Fruit fly (Drosophila melanogaster) whole organism, embryonic: ENCODE results near the gene Prim2.

Source experiments
- B-H1 ChIP-seq: fragments of 200-800 bp; sonication (Bioruptor generic); IDR thresholded peaks from 3 replicates; pipeline ENCODE4 v1.3.6; 2022; ENCODE audit warnings: missing biosample characterization, missing genetic modification characterization
- CG1024 ChIP-seq: fragments of 200-800 bp; sonication (Bioruptor generic); IDR thresholded peaks from 2 replicates; pipeline ENCODE4 v1.3.6; 2022; ENCODE audit warnings: missing biosample characterization, missing genetic modification characterization
- CG12236 ChIP-seq: fragments of 200-800 bp; sonication (Bioruptor generic); optimal IDR thresholded peaks from 2 replicates; lab custom pipeline; 2016; ENCODE audit warnings: missing biosample characterization, missing genetic modification characterization
- CG1233 ChIP-seq: fragments of 200-800 bp; sonication (Bioruptor generic); optimal IDR thresholded peaks from 4 replicates; lab custom pipeline; 2018; ENCODE audit warnings: missing biosample characterization, mild to moderate bottlenecking, missing genetic modification characterization
- CG13894 ChIP-seq: fragments of 200-800 bp; sonication (Bioruptor generic); optimal IDR thresholded peaks from 3 replicates; lab custom pipeline; 2018; ENCODE audit warnings: missing biosample characterization, mild to moderate bottlenecking, missing genetic modification characterization, moderate library complexity
- CG15696 ChIP-seq: fragments of 200-800 bp; sonication (Bioruptor generic); optimal IDR thresholded peaks from 2 replicates; lab custom pipeline; 2019; ENCODE audit warnings: missing biosample characterization, mild to moderate bottlenecking, missing genetic modification characterization, moderate library complexity
- CG16779 ChIP-seq: fragments of 200-800 bp; sonication (Bioruptor generic); IDR thresholded peaks from 2 replicates; pipeline ENCODE4 v1.3.6; 2022; ENCODE audit warnings: missing biosample characterization, missing genetic modification characterization
- CG1792 ChIP-seq: fragments of 200-800 bp; sonication (Bioruptor generic); optimal IDR thresholded peaks from 2 replicates; lab custom pipeline; 2016; ENCODE audit warnings: missing biosample characterization, missing genetic modification characterization
- CG18262 ChIP-seq: fragments of 200-800 bp; optimal IDR thresholded peaks from 3 replicates; lab custom pipeline; 2019; ENCODE audit warnings: missing biosample characterization, mild to moderate bottlenecking, missing genetic modification characterization, moderate library complexity
- CG2129 ChIP-seq: fragments of 200-800 bp; sonication (Bioruptor generic); IDR thresholded peaks from 2 replicates; pipeline ENCODE4 v1.3.6; 2022; ENCODE audit warnings: missing biosample characterization, missing genetic modification characterization; ENCODE audit not compliant: partially characterized antibody
- CG2678 ChIP-seq: fragments of 200-800 bp; sonication (Bioruptor generic); optimal IDR thresholded peaks from 3 replicates; lab custom pipeline; 2019; ENCODE audit warnings: missing biosample characterization, mild to moderate bottlenecking, missing genetic modification characterization, moderate library complexity
- CG31224 ChIP-seq: fragments of 200-800 bp; sonication (Bioruptor generic); IDR thresholded peaks from 2 replicates; pipeline ENCODE4 v1.3.6; 2022; ENCODE audit warnings: missing biosample characterization, missing genetic modification characterization
- CG31388 ChIP-seq: fragments of 200-800 bp; sonication (Bioruptor generic); optimal IDR thresholded peaks from 2 replicates; lab custom pipeline; 2016; ENCODE audit warnings: missing biosample characterization, missing genetic modification characterization
- CG32532 ChIP-seq: fragments of 200-800 bp; sonication (Bioruptor generic); IDR thresholded peaks from 2 replicates; pipeline ENCODE4 v1.3.6; 2022; ENCODE audit warnings: missing biosample characterization, missing genetic modification characterization
- CG33213 ChIP-seq: fragments of 200-800 bp; sonication (Bioruptor generic); optimal IDR thresholded peaks from 3 replicates; lab custom pipeline; 2016; ENCODE audit warnings: missing biosample characterization, missing genetic modification characterization
- CG42726 ChIP-seq: fragments of 200-800 bp; sonication (Bioruptor generic); IDR thresholded peaks from 2 replicates; pipeline ENCODE4 v1.3.6; 2022; ENCODE audit warnings: missing biosample characterization, missing genetic modification characterization; ENCODE audit not compliant: partially characterized antibody
- CG4360 ChIP-seq: fragments of 200-800 bp; sonication (Bioruptor generic); IDR thresholded peaks from 2 replicates; pipeline ENCODE4 v1.3.6; 2022; ENCODE audit warnings: missing biosample characterization, missing genetic modification characterization
- CG4820 ChIP-seq: fragments of 200-800 bp; sonication (Bioruptor generic); optimal IDR thresholded peaks from 3 replicates; lab custom pipeline; 2016; ENCODE audit warnings: missing biosample characterization, missing genetic modification characterization
- CG6813 ChIP-seq: fragments of 200-800 bp; sonication (Bioruptor generic); optimal IDR thresholded peaks from 2 replicates; lab custom pipeline; 2017; ENCODE audit warnings: missing biosample characterization, missing genetic modification characterization, mild to moderate bottlenecking, moderate library complexity, missing genetic modification reagents
- CG8765 ChIP-seq: fragments of 200-800 bp; sonication (Bioruptor generic); IDR thresholded peaks from 2 replicates; pipeline ENCODE4 v1.3.6; 2022; ENCODE audit warnings: missing biosample characterization, missing genetic modification characterization
- CG9797 ChIP-seq: fragments of 200-800 bp; sonication (Bioruptor generic); optimal IDR thresholded peaks from 3 replicates; lab custom pipeline; 2018; ENCODE audit warnings: missing biosample characterization, mild to moderate bottlenecking, missing genetic modification characterization
- CrebB ChIP-seq: fragments of 200-800 bp; sonication (Bioruptor generic); optimal IDR thresholded peaks from 3 replicates; lab custom pipeline; 2018; ENCODE audit warnings: missing biosample characterization, mild to moderate bottlenecking, missing genetic modification characterization
- D19A ChIP-seq: fragments of 200-800 bp; optimal IDR thresholded peaks from 3 replicates; lab custom pipeline; 2019; ENCODE audit warnings: missing biosample characterization, mild to moderate bottlenecking, missing genetic modification characterization, moderate library complexity
- Drgx ChIP-seq: fragments of 200-800 bp; sonication (Bioruptor generic); IDR thresholded peaks from 2 replicates; pipeline ENCODE4 v1.3.6; 2022; ENCODE audit warnings: missing biosample characterization, missing genetic modification characterization
- Ets97D ChIP-seq: fragments of 200-800 bp; sonication (Bioruptor generic); optimal IDR thresholded peaks from 3 replicates; lab custom pipeline; 2016; ENCODE audit warnings: missing biosample characterization, missing genetic modification characterization
- H15 ChIP-seq: fragments of 200-800 bp; sonication (Bioruptor generic); IDR thresholded peaks from 3 replicates; pipeline ENCODE4 v1.3.6; 2022; ENCODE audit warnings: missing biosample characterization, missing genetic modification characterization
- HmgZ ChIP-seq: fragments of 200-800 bp; sonication (Bioruptor generic); optimal IDR thresholded peaks from 2 replicates; lab custom pipeline; 2018; ENCODE audit warnings: missing biosample characterization, mild to moderate bottlenecking, missing genetic modification characterization
- Hmx ChIP-seq: fragments of 200-800 bp; sonication (Bioruptor generic); optimal IDR thresholded peaks from 2 replicates; lab custom pipeline; 2016; ENCODE audit warnings: missing biosample characterization, missing genetic modification characterization
- Med ChIP-seq: fragments of 200-800 bp; sonication (Bioruptor generic); peaks from one replicate; lab custom pipeline; 2016; ENCODE audit warnings: missing biosample characterization, missing genetic modification characterization, mild to moderate bottlenecking, inconsistent platforms, moderate library complexity
- Nf-YC ChIP-seq: fragments of 200-800 bp; optimal IDR thresholded peaks from 3 replicates; lab custom pipeline; 2019; ENCODE audit warnings: missing biosample characterization, mild to moderate bottlenecking, missing genetic modification characterization, moderate library complexity
- Optix ChIP-seq: fragments of 200-800 bp; sonication (Bioruptor generic); IDR thresholded peaks from 3 replicates; pipeline ENCODE4 v1.3.6; 2022; ENCODE audit warnings: missing biosample characterization, missing genetic modification characterization
- Tbp ChIP-seq: fragments of >200 bp; optimal IDR thresholded peaks from 2 replicates; lab custom pipeline; 2018; ENCODE audit warnings: missing biosample characterization, missing genetic modification characterization
- chm ChIP-seq: fragments of 200-800 bp; sonication (Bioruptor generic); IDR thresholded peaks from 2 replicates; pipeline ENCODE4 v1.3.6; 2022; ENCODE audit warnings: missing biosample characterization, missing genetic modification characterization
- crp ChIP-seq, 2 experiments: fragments of 200-800 bp; sonication (Bioruptor generic); optimal IDR thresholded peaks; 2 replicates in 1 of 2; 3 replicates in 1 of 2; lab custom pipeline; 2017; ENCODE audit warnings: missing biosample characterization in 2 of 2, missing genetic modification characterization in 2 of 2, mild to moderate bottlenecking in 1 of 2, moderate library complexity in 1 of 2
- dan ChIP-seq: fragments of 200-800 bp; sonication (Bioruptor generic); IDR thresholded peaks from 2 replicates; pipeline ENCODE4 v1.3.6; 2022; ENCODE audit warnings: missing biosample characterization, missing genetic modification characterization
- esg ChIP-seq: fragments of 200-800 bp; sonication (Bioruptor generic); conservative IDR thresholded peaks from 2 replicates; pipeline ENCODE4 v1.3.6; 2022; ENCODE audit warnings: missing biosample characterization, missing genetic modification characterization
- fru ChIP-seq: fragments of >200 bp; optimal IDR thresholded peaks from 2 replicates; lab custom pipeline; 2017
- ftz-f1 ChIP-seq: fragments of 200-800 bp; sonication (Bioruptor generic); optimal IDR thresholded peaks from 2 replicates; lab custom pipeline; 2016; ENCODE audit warnings: missing biosample characterization, missing genetic modification characterization
- hkb ChIP-seq, 2 experiments: fragments of 200-800 bp in 1 of 2; fragments of >200 bp in 1 of 2; sonication (Bioruptor generic) in 1 of 2; IDR thresholded peaks in 1 of 2; optimal IDR thresholded peaks in 1 of 2; 2 replicates each; pipeline versions ENCODE4 v1.3.6 to Lab custom; 2017 to 2022; ENCODE audit warnings: missing biosample characterization in 1 of 2, missing genetic modification characterization in 1 of 2
- lmd ChIP-seq: fragments of 200-800 bp; sonication (Bioruptor generic); IDR thresholded peaks from 2 replicates; pipeline ENCODE4 v1.3.6; 2022; ENCODE audit warnings: missing biosample characterization, missing genetic modification characterization
- lov ChIP-seq, 2 experiments: fragments of 200-800 bp in 1 of 2; fragments of >200 bp in 1 of 2; sonication (Bioruptor generic) in 1 of 2; IDR thresholded peaks in 1 of 2; optimal IDR thresholded peaks in 1 of 2; 2 replicates in 1 of 2; 3 replicates in 1 of 2; pipeline versions ENCODE4 v1.3.6 to Lab custom; 2017 to 2022; ENCODE audit warnings: missing biosample characterization in 1 of 2, missing genetic modification characterization in 1 of 2
- oc ChIP-seq: fragments of 200-800 bp; sonication (Bioruptor generic); optimal IDR thresholded peaks from 2 replicates; lab custom pipeline; 2018; ENCODE audit warnings: missing biosample characterization, mild to moderate bottlenecking, missing genetic modification characterization, moderate library complexity
- psq ChIP-seq: fragments of 200-800 bp; sonication (Bioruptor generic); optimal IDR thresholded peaks from 2 replicates; lab custom pipeline; 2017; ENCODE audit warnings: missing biosample characterization, missing genetic modification characterization
- pzg ChIP-seq: fragments of 200-800 bp; sonication (Bioruptor generic); optimal IDR thresholded peaks from 3 replicates; lab custom pipeline; 2018; ENCODE audit warnings: missing biosample characterization, mild to moderate bottlenecking, missing genetic modification characterization, moderate library complexity
- sr ChIP-seq: fragments of 200-800 bp; sonication (Bioruptor generic); IDR thresholded peaks from 3 replicates; pipeline ENCODE4 v1.3.6; 2022; ENCODE audit warnings: missing biosample characterization, missing genetic modification characterization
- toy ChIP-seq: fragments of 200-800 bp; sonication (Bioruptor generic); IDR thresholded peaks from 2 replicates; pipeline ENCODE4 v1.3.6; 2022; ENCODE audit warnings: missing biosample characterization, missing genetic modification characterization
- usp ChIP-seq: fragments of >200 bp; optimal IDR thresholded peaks from 2 replicates; lab custom pipeline; 2017; ENCODE audit warnings: missing biosample characterization, missing genetic modification characterization
- zen2 ChIP-seq: fragments of 200-800 bp; sonication (Bioruptor generic); IDR thresholded peaks from 3 replicates; pipeline ENCODE4 v1.3.6; 2022; ENCODE audit warnings: missing biosample characterization, missing genetic modification characterization; ENCODE audit not compliant: partially characterized antibody

Gene Prim2

dm6 chr3L:20396047-20396446 lies 34.7 kb upstream of the Prim2 start (continued):
- TF ChIP-seq CG42726 (GFP tag; lab: Robert Waterston, UW) = no peak
- no peak for TF ChIP-seq HmgZ (tag; lab: Kevin White, UChicago)
- TF ChIP-seq H15 (GFP tag; lab: Robert Waterston, UW) = no peak
- no peak for TF ChIP-seq CG9797 (GFP tag; lab: Kevin White, UChicago)
- TF ChIP-seq Tbp (GFP tag; lab: Kevin White, UChicago) = no peak
- TF ChIP-seq Hmx = peak; percentile 44
- peak; percentile 31 for TF ChIP-seq CG6813 (GFP tag; lab: Kevin White, UChicago)
- TF ChIP-seq CG31224 (GFP tag; lab: Robert Waterston, UW) = no peak

dm6 chr3L:20395257-20395909 lies 34.0 kb upstream of the Prim2 start:
- TF ChIP-seq pzg (GFP tag; lab: Kevin White, UChicago) (no peak), zen2 (GFP tag; lab: Robert Waterston, UW) (no peak), CG32532 (GFP tag; lab: Robert Waterston, UW) (peak; percentile 69), CG2129 (no peak), Optix (GFP tag; lab: Robert Waterston, UW) (no peak), CG33213 (GFP tag; lab: Kevin White, UChicago) (no peak), hkb (optimal IDR thresholded peaks at IDR 0.05; lab: Kevin White, UChicago) (no peak), hkb (GFP tag; IDR thresholded peaks at IDR 0.05; lab: Robert Waterston, UW) (no peak), CG31224 (GFP tag; lab: Robert Waterston, UW) (no peak), toy (GFP tag; lab: Robert Waterston, UW) (no peak), CG1024 (no peak), CG13894 (tag; lab: Kevin White, UChicago) (peak; percentile 100), chm (GFP tag; lab: Robert Waterston, UW) (peak; percentile 29; the same call in 1 of the 2 replicates), CrebB (tag; lab: Kevin White, UChicago) (peak; percentile 44), Med (GFP tag; lab: Kevin White, UChicago) (peak; percentile 87), oc (tag; lab: Kevin White, UChicago) (no peak), B-H1 (GFP tag; lab: Robert Waterston, UW) (no peak), CG15696 (tag; lab: Kevin White, UChicago) (no peak), CG31388 (GFP tag; lab: Kevin White, UChicago) (no peak), CG1233 (no peak), CG4360 (GFP tag; lab: Robert Waterston, UW) (no peak), crp (GFP tag; optimal IDR thresholded peaks at IDR 0.05; lab: Kevin White, UChicago) (no peak), esg (no peak), Drgx (GFP tag; lab: Robert Waterston, UW) (0 out of 2 replicates have a peak, but pooled peaks have one; percentile 38), usp (GFP tag; lab: Kevin White, UChicago) (no peak), Ets97D (GFP tag; lab: Kevin White, UChicago) (peak; percentile 11), psq (GFP tag; lab: Kevin White, UChicago) (no peak), CG1792 (GFP tag; lab: Kevin White, UChicago) (peak; percentile 25), CG8765 (GFP tag; lab: Robert Waterston, UW) (peak; percentile 44; the same call in 1 of the 2 replicates), ftz-f1 (GFP tag; lab: Kevin White, UChicago) (peak; percentile 55), lov (optimal IDR thresholded peaks at IDR 0.05; lab: Kevin White, UChicago) (no peak), lov (GFP tag; IDR thresholded peaks at IDR 0.05; lab: Robert Waterston, UW) (no peak), Nf-YC (tag; lab: Kevin White, UChicago) (peak; percentile 33), fru (lab: Kevin White, UChicago) (no peak), CG4820 (peak; percentile 59), CG16779 (GFP tag; lab: Robert Waterston, UW) (no peak), dan (GFP tag; lab: Robert Waterston, UW) (no peak), CG12236 (GFP tag; lab: Kevin White, UChicago) (no peak), D19A (tag; lab: Kevin White, UChicago) (peak; percentile 63), sr (GFP tag; lab: Robert Waterston, UW) (no peak), CG2678 (tag; lab: Kevin White, UChicago) (peak; percentile 72), CG18262 (peak; percentile 22), lmd (GFP tag; lab: Robert Waterston, UW) (no peak; the same call in 1 of the 2 replicates)
